Fruit fly (Drosophila melanogaster) S2 (cell line): ENCODE measurements around the gene Fdx1.

Experiments used
- CG8478 ChIP-seq: fragments of >200 bp; optimal IDR thresholded peaks from 2 replicates; lab custom pipeline; 2018
- CTCF ChIP-seq, 2 experiments: fragments of >200 bp; optimal IDR thresholded peaks; 2 replicates each; lab custom pipeline; 2018

DNA sequence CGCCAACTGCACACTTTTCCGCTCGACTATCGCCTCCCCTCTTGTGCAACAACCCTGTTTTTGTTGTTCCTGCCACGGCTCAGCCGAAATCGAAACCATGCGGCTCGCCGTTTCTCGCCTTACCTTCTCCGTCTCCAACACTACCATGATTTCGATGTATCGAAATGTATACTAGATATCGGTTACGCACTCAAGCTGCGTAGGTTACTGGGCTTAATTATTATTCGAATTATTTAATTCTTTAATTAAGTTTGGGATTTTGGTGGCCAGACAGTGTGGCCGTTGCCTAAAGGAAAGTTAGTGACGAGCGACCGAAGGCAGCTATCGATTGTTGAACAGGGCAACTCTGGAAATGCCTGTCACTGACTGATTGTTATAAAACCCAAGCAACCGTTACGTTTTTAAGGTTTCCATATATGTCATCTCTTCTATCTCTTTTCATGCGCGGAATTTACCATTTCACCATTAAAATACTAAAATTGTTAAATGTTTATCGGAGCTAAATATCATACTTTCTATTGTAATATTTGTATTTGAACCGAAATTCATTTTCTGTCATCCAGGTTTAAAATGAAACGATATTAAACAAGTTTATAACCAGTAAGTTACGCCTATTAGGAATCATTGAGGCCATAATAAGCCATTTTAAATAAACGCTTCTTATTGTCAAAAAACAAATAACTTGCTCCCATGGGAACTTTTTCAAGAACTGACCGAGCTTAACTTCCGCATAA lies 31.3 kb upstream of the Fdx1 start, which contains the start of gene eIF4E1:
- TF ChIP-seq CTCF (optimal IDR thresholded peaks at IDR 0.05; lab: Kevin White, UChicago) (peak in 1 of 2 experiments; percentile 12), CG8478 (no peak)
